Worm (Caenorhabditis elegans): Measurements from ENCODE around the gene pes-8.

Gene pes-8

DNA sequence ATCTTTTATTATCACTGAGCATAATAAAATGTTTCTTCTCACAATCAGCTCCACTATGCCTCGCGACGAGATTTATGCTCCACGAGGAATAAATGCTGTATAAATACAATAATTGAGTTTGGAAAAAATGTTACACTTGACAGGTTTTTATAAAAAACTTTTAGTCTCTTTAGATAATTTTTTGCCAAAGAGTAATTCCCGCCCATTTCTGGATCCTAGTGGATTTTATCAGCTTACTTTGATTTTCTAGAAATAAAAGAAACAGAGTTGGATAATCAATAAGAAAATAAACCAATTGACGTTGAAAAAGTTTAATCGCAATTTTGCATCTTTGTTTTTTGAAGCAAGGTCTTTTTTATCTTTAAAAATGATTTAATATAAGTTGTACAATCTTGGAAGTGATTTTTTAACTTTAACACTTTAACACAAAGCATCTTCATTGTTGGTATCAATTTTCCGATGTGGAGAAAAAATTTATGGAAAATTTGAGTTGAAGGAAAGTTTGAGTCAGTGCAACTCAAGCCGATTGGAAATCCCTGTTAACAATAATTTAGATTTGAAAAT, 10.1 kb downstream of the pes-8 start:
- TF ChIP-seq dve-1 (tag; optimal IDR thresholded peaks at IDR 0.05; ENCODE audit: insufficient read depth) (peak; percentile 54), ceh-82 (tag; optimal IDR thresholded peaks at IDR 0.05) (no peak), nhr-25 (tag; optimal IDR thresholded peaks at IDR 0.05; ENCODE audit: borderline replicate concordance, insufficient read depth) (no peak), zfp-3 (GFP tag; conservative IDR thresholded peaks at IDR 0.05) (peak; percentile 60; the same call in 1 of the 2 replicates), mxl-3 (GFP tag; optimal IDR thresholded peaks at IDR 0.05) (no peak), ces-1 (GFP tag; optimal IDR thresholded peaks at IDR 0.05) (no peak), attf-4 (tag; optimal IDR thresholded peaks at IDR 0.05) (no peak), nhr-111 (GFP tag; optimal IDR thresholded peaks at IDR 0.05) (no peak), php-3 (GFP tag; IDR thresholded peaks at IDR 0.05) (peak; percentile 41; the same call in 1 of the 2 replicates), snpc-1.2 (GFP tag; IDR thresholded peaks at IDR 0.05) (0 out of 2 replicates have a peak, but pooled peaks have one; percentile 17), nhr-102 (tag; optimal IDR thresholded peaks at IDR 0.05) (peak; percentile 47)

DNA sequence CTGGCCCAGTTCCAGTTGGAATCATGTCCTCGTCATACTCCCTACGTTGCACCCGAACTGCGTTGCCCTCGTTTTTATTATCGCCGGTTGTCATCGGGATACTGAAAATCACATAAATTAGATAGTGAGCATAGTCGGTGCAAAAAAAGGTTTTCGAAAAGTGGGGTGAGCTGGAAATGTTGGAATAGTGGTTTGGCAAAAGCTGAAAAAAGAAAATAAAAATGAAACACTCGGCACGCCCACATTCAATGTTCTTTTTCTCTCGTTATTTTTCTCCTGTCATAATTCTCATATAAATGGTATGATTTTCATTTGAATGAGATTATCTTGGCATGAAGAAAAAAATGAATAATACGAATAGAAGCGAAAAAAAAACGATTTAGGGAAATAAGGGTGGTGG, 12.6 kb downstream of the pes-8 start, which contains the start of gene F18G5.6:
TSS of gene F18G5.6 (minus strand) at position 101 of the 400 bp plus-strand sequence.
- TF ChIP-seq skn-1 (tag; optimal IDR thresholded peaks at IDR 0.05) (no peak), lim-7 (GFP tag; IDR thresholded peaks at IDR 0.05) (0 out of 2 replicates have a peak, but pooled peaks have one; percentile 12), tra-1 (GFP tag; IDR thresholded peaks at IDR 0.05) (no peak)

DNA sequence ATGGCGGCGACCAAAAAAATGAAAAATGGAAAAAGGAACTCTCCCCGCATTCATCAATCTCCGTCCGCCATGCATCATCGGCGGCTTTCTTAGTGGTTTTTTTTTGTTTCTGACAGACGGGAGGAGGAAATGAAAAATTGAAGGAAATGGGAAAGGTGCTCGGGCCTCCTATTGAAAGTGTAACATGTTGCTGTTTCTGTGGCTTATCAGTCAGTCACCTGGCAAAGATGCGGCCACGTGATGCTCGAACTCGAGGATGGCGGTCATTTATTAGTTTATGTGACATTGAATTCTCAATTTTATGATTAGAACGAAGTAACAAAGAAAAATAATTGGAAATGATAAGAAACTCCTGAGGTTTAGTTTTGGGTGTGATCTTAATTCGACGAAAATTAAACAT, 13.0 kb downstream of the pes-8 start:
- TF ChIP-seq R02D3.7 (tag; optimal IDR thresholded peaks at IDR 0.05) (no peak), mxl-3 (GFP tag; optimal IDR thresholded peaks at IDR 0.05) (no peak), aha-1 (tag) (peak; percentile 82), mxl-2 (GFP tag; conservative IDR thresholded peaks at IDR 0.05) (0 out of 2 replicates have a peak, but pooled peaks have one; percentile 25), zip-11 (GFP tag; IDR thresholded peaks at IDR 0.05) (no peak), dpl-1 (GFP tag; optimal IDR thresholded peaks at IDR 0.05) (no peak), nhr-42 (GFP tag; IDR thresholded peaks at IDR 0.05) (no peak), nhr-111 (GFP tag; optimal IDR thresholded peaks at IDR 0.05) (no peak), F26F4.8 (GFP tag; conservative IDR thresholded peaks at IDR 0.05) (no peak), fos-1 (tag; optimal IDR thresholded peaks at IDR 0.05) (no peak), nhr-77 (tag; optimal IDR thresholded peaks at IDR 0.05) (peak; percentile 77), dmd-6 (GFP tag; IDR thresholded peaks at IDR 0.05) (peak; percentile 93), php-3 (GFP tag; IDR thresholded peaks at IDR 0.05) (peak; percentile 98), dmd-8 (GFP tag; IDR thresholded peaks at IDR 0.05) (no peak), ztf-7 (tag; optimal IDR thresholded peaks at IDR 0.05) (no peak), daf-8 (GFP tag; IDR thresholded peaks at IDR 0.05) (no peak), Y75B8A.6 (GFP tag; IDR thresholded peaks at IDR 0.05) (no peak), T26A8.4 (GFP tag; IDR thresholded peaks at IDR 0.05) (0 out of 2 replicates have a peak, but pooled peaks have one; percentile 31), ceh-20 (GFP tag; IDR thresholded peaks at IDR 0.05) (peak; percentile 82), nhr-48 (tag; optimal IDR thresholded peaks at IDR 0.05) (peak; percentile 32), tra-1 (GFP tag; IDR thresholded peaks at IDR 0.05) (peak; percentile 76), F10B5.3 (tag; optimal IDR thresholded peaks at IDR 0.05) (no peak), nhr-10 (tag; optimal IDR thresholded peaks at IDR 0.05) (peak; percentile 12), nhr-102 (tag; optimal IDR thresholded peaks at IDR 0.05) (peak; percentile 61), lin-29 (GFP tag; IDR thresholded peaks at IDR 0.05) (no peak), lin-38 (GFP tag; IDR thresholded peaks at IDR 0.05) (peak; percentile 29; the same call in 1 of the 2 replicates), Y48G9A.11 (GFP tag; IDR thresholded peaks at IDR 0.05) (no peak), zfp-3 (GFP tag; conservative IDR thresholded peaks at IDR 0.05) (0 out of 2 replicates have a peak, but pooled peaks have one; percentile 38), F44E2.7 (GFP tag; IDR thresholded peaks at IDR 0.05) (no peak), snpc-1.2 (GFP tag; IDR thresholded peaks at IDR 0.05) (no peak), lin-1 (GFP tag; IDR thresholded peaks at IDR 0.05) (peak; percentile 72), ZK546.5 (tag; optimal IDR thresholded peaks at IDR 0.05) (no peak), daf-12 (tag; optimal IDR thresholded peaks at IDR 0.05) (no peak), nhr-11 (tag; optimal IDR thresholded peaks at IDR 0.05) (no peak), sdz-12 (GFP tag; optimal IDR thresholded peaks at IDR 0.05) (no peak), D1046.2 (GFP tag; IDR thresholded peaks at IDR 0.05) (no peak), tag-97 (GFP tag; IDR thresholded peaks at IDR 0.05) (0 out of 2 replicates have a peak, but pooled peaks have one; percentile 53), attf-4 (tag; optimal IDR thresholded peaks at IDR 0.05) (no peak), madf-9 (GFP tag; conservative IDR thresholded peaks at IDR 0.05) (0 out of 2 replicates have a peak, but pooled peaks have one; percentile 27), mdl-1 (tag; optimal IDR thresholded peaks at IDR 0.05) (peak in 1 of 2 experiments; percentile 60)
